Fruit fly (Drosophila melanogaster) whole organism, embryonic: Measurements from ENCODE around the gene CG31793.

Experiments used
- Bteb2 ChIP-seq: fragments of 200-800 bp; sonication (Bioruptor generic); optimal IDR thresholded peaks from 2 replicates; lab custom pipeline; 2016; ENCODE audit warnings: missing biosample characterization, missing genetic modification characterization
- CG10267 ChIP-seq: fragments of 200-800 bp; sonication (Bioruptor generic); optimal IDR thresholded peaks from 2 replicates; lab custom pipeline; 2018; ENCODE audit warnings: missing biosample characterization, mild to moderate bottlenecking, missing genetic modification characterization, moderate library complexity
- CG11085 ChIP-seq: fragments of 200-800 bp; sonication (Bioruptor generic); IDR thresholded peaks from 2 replicates; pipeline ENCODE4 v1.3.6; 2022; ENCODE audit warnings: missing biosample characterization, missing genetic modification characterization
- CG11247 ChIP-seq: fragments of 200-800 bp; sonication (Bioruptor generic); IDR thresholded peaks from 2 replicates; pipeline ENCODE4 v1.3.6; 2022; ENCODE audit warnings: missing biosample characterization, missing genetic modification characterization
- CG11456 ChIP-seq: fragments of 200-800 bp; sonication (Bioruptor generic); IDR thresholded peaks from 3 replicates; pipeline ENCODE4 v1.3.6; 2022; ENCODE audit warnings: missing biosample characterization, missing genetic modification characterization
- CG11695 ChIP-seq: fragments of 200-800 bp; sonication (Bioruptor generic); IDR thresholded peaks from 3 replicates; pipeline ENCODE4 v1.3.6; 2022; ENCODE audit warnings: missing biosample characterization, missing genetic modification characterization
- CG11696 ChIP-seq: fragments of 200-800 bp; sonication (Bioruptor generic); IDR thresholded peaks from 2 replicates; pipeline ENCODE4 v1.3.6; 2022; ENCODE audit warnings: missing biosample characterization, missing genetic modification characterization
- CG12744 ChIP-seq: fragments of 200-800 bp; sonication (Bioruptor generic); optimal IDR thresholded peaks from 2 replicates; lab custom pipeline; 2016; ENCODE audit warnings: missing biosample characterization, missing genetic modification characterization
- CG13894 ChIP-seq: fragments of 200-800 bp; sonication (Bioruptor generic); optimal IDR thresholded peaks from 3 replicates; lab custom pipeline; 2018; ENCODE audit warnings: missing biosample characterization, mild to moderate bottlenecking, missing genetic modification characterization, moderate library complexity
- CG1647 ChIP-seq: fragments of 200-800 bp; sonication (Bioruptor generic); optimal IDR thresholded peaks from 3 replicates; lab custom pipeline; 2016; ENCODE audit warnings: missing biosample characterization, missing genetic modification characterization
- CG2116 ChIP-seq: fragments of 200-800 bp; sonication (Bioruptor generic); optimal IDR thresholded peaks from 3 replicates; lab custom pipeline; 2018; ENCODE audit warnings: missing biosample characterization, mild to moderate bottlenecking, missing genetic modification characterization
- CG2678 ChIP-seq: fragments of 200-800 bp; sonication (Bioruptor generic); optimal IDR thresholded peaks from 3 replicates; lab custom pipeline; 2019; ENCODE audit warnings: missing biosample characterization, mild to moderate bottlenecking, missing genetic modification characterization, moderate library complexity
- CG2712 ChIP-seq: fragments of 200-800 bp; optimal IDR thresholded peaks from 3 replicates; lab custom pipeline; 2019; ENCODE audit warnings: missing biosample characterization, mild to moderate bottlenecking, missing genetic modification characterization, moderate library complexity
- CG30403 ChIP-seq: fragments of 200-800 bp; sonication (Bioruptor generic); optimal IDR thresholded peaks from 3 replicates; lab custom pipeline; 2016; ENCODE audit warnings: missing biosample characterization, missing genetic modification characterization
- CG7372 ChIP-seq: fragments of 200-800 bp; sonication (Bioruptor generic); IDR thresholded peaks from 2 replicates; pipeline ENCODE4 v1.3.6; 2022; ENCODE audit warnings: missing biosample characterization, missing genetic modification characterization
- CG7745 ChIP-seq: fragments of 200-800 bp; sonication (Bioruptor generic); optimal IDR thresholded peaks from 2 replicates; lab custom pipeline; 2018; ENCODE audit warnings: missing biosample characterization, mild to moderate bottlenecking, missing genetic modification characterization, moderate library complexity
- CG8924 ChIP-seq: fragments of 200-800 bp; optimal IDR thresholded peaks from 3 replicates; lab custom pipeline; 2019; ENCODE audit warnings: missing biosample characterization, mild to moderate bottlenecking, missing genetic modification characterization, moderate library complexity
- Chrac-16 ChIP-seq: fragments of 200-800 bp; sonication (Bioruptor generic); optimal IDR thresholded peaks from 3 replicates; lab custom pipeline; 2016; ENCODE audit warnings: missing biosample characterization, missing genetic modification characterization
- CoRest ChIP-seq: fragments of 200-800 bp; sonication (Bioruptor generic); optimal IDR thresholded peaks from 3 replicates; lab custom pipeline; 2018; ENCODE audit warnings: missing biosample characterization, mild to moderate bottlenecking, missing genetic modification characterization, moderate library complexity
- Dbx ChIP-seq: fragments of 200-800 bp; sonication (Bioruptor generic); IDR thresholded peaks from 3 replicates; pipeline ENCODE4 v1.3.6; 2022; ENCODE audit warnings: missing biosample characterization, missing genetic modification characterization
- Dip2 ChIP-seq: fragments of 200-800 bp; sonication (Bioruptor generic); IDR thresholded peaks from 2 replicates; pipeline ENCODE4 v1.3.6; 2022; ENCODE audit warnings: missing biosample characterization, missing genetic modification characterization
- GATAe ChIP-seq: fragments of 200-800 bp; sonication (Bioruptor generic); conservative IDR thresholded peaks from 2 replicates; pipeline ENCODE4 v1.3.6; 2022; ENCODE audit warnings: missing biosample characterization, missing genetic modification characterization
- MESR4 ChIP-seq: fragments of 200-800 bp; sonication (Bioruptor generic); optimal IDR thresholded peaks from 2 replicates; lab custom pipeline; 2018; ENCODE audit warnings: missing biosample characterization, mild to moderate bottlenecking, missing genetic modification characterization, moderate library complexity
- Nf-YB ChIP-seq: fragments of 200-800 bp; sonication (Bioruptor generic); optimal IDR thresholded peaks from 3 replicates; lab custom pipeline; 2019; ENCODE audit warnings: missing biosample characterization, mild to moderate bottlenecking, missing genetic modification characterization, moderate library complexity
- Optix ChIP-seq: fragments of 200-800 bp; sonication (Bioruptor generic); IDR thresholded peaks from 3 replicates; pipeline ENCODE4 v1.3.6; 2022; ENCODE audit warnings: missing biosample characterization, missing genetic modification characterization
- Rx ChIP-seq: fragments of 200-800 bp; sonication (Bioruptor generic); IDR thresholded peaks from 2 replicates; pipeline ENCODE4 v1.3.6; 2022; ENCODE audit warnings: missing biosample characterization, missing genetic modification characterization
- Sox100B ChIP-seq: fragments of 200-800 bp; sonication (Bioruptor generic); optimal IDR thresholded peaks from 3 replicates; lab custom pipeline; 2018; ENCODE audit warnings: missing biosample characterization, mild to moderate bottlenecking, missing genetic modification characterization
- Sry-β ChIP-seq: fragments of 200-800 bp; sonication (Bioruptor generic); optimal IDR thresholded peaks from 2 replicates; lab custom pipeline; 2018; ENCODE audit warnings: missing biosample characterization, mild to moderate bottlenecking, missing genetic modification characterization, moderate library complexity
- amos ChIP-seq: fragments of 200-800 bp; sonication (Bioruptor generic); IDR thresholded peaks from 2 replicates; pipeline ENCODE4 v1.3.6; 2022; ENCODE audit warnings: missing biosample characterization, missing genetic modification characterization; ENCODE audit not compliant: partially characterized antibody
- br ChIP-seq: fragments of >200 bp; optimal IDR thresholded peaks from 2 replicates; lab custom pipeline; 2017
- dimm ChIP-seq: fragments of 200-800 bp; sonication (Bioruptor generic); IDR thresholded peaks from 2 replicates; pipeline ENCODE4 v1.3.6; 2022; ENCODE audit warnings: missing biosample characterization, missing genetic modification characterization
- ewg ChIP-seq: fragments of 200-800 bp; sonication (Bioruptor generic); optimal IDR thresholded peaks from 3 replicates; lab custom pipeline; 2017; ENCODE audit warnings: mild to moderate bottlenecking, missing biosample characterization, missing genetic modification reagents, missing genetic modification characterization
- gcm ChIP-seq: fragments of 200-800 bp; sonication (Bioruptor generic); optimal IDR thresholded peaks from 2 replicates; lab custom pipeline; 2019; ENCODE audit warnings: missing biosample characterization, mild to moderate bottlenecking, missing genetic modification characterization, moderate library complexity
- grau ChIP-seq: fragments of 200-800 bp; optimal IDR thresholded peaks from 3 replicates; lab custom pipeline; 2019; ENCODE audit warnings: missing biosample characterization, mild to moderate bottlenecking, missing genetic modification characterization, moderate library complexity
- grn ChIP-seq: fragments of 200-800 bp; sonication (Bioruptor generic); optimal IDR thresholded peaks from 3 replicates; lab custom pipeline; 2017; ENCODE audit warnings: missing biosample characterization, missing genetic modification characterization
- her ChIP-seq: fragments of 200-800 bp; sonication (Bioruptor generic); optimal IDR thresholded peaks from 2 replicates; lab custom pipeline; 2016; ENCODE audit warnings: missing biosample characterization, missing genetic modification characterization
- ind ChIP-seq: fragments of 200-800 bp; sonication (Bioruptor generic); optimal IDR thresholded peaks from 3 replicates; lab custom pipeline; 2016; ENCODE audit warnings: missing biosample characterization, missing genetic modification characterization
- kni ChIP-seq: fragments of 200-800 bp; sonication (Bioruptor generic); optimal IDR thresholded peaks from 3 replicates; lab custom pipeline; 2017; ENCODE audit warnings: mild to moderate bottlenecking, missing biosample characterization, missing genetic modification reagents, missing genetic modification characterization
- lbe ChIP-seq: fragments of 200-800 bp; sonication (Bioruptor generic); optimal IDR thresholded peaks from 2 replicates; lab custom pipeline; 2016; ENCODE audit warnings: missing biosample characterization, mild to moderate bottlenecking, missing genetic modification characterization
- luna ChIP-seq: fragments of 200-800 bp; sonication (Bioruptor generic); optimal IDR thresholded peaks from 2 replicates; lab custom pipeline; 2016; ENCODE audit warnings: missing biosample characterization, missing genetic modification characterization
- oc ChIP-seq: fragments of 200-800 bp; sonication (Bioruptor generic); optimal IDR thresholded peaks from 2 replicates; lab custom pipeline; 2018; ENCODE audit warnings: missing biosample characterization, mild to moderate bottlenecking, missing genetic modification characterization, moderate library complexity
- sna ChIP-seq: fragments of 200-800 bp; sonication (Bioruptor generic); IDR thresholded peaks from 2 replicates; pipeline ENCODE4 v1.3.6; 2022; ENCODE audit warnings: missing biosample characterization, missing genetic modification characterization; ENCODE audit not compliant: partially characterized antibody
- so ChIP-seq: fragments of 200-800 bp; sonication (Bioruptor generic); IDR thresholded peaks from 3 replicates; pipeline ENCODE4 v1.3.6; 2022; ENCODE audit warnings: missing biosample characterization, missing genetic modification characterization
- sr ChIP-seq: fragments of 200-800 bp; sonication (Bioruptor generic); IDR thresholded peaks from 3 replicates; pipeline ENCODE4 v1.3.6; 2022; ENCODE audit warnings: missing biosample characterization, missing genetic modification characterization
- sug ChIP-seq: fragments of 200-800 bp; optimal IDR thresholded peaks from 2 replicates; lab custom pipeline; 2019; ENCODE audit warnings: missing biosample characterization, mild to moderate bottlenecking, missing genetic modification characterization, moderate library complexity
- trh ChIP-seq: fragments of 200-800 bp; sonication (Bioruptor generic); optimal IDR thresholded peaks from 2 replicates; lab custom pipeline; 2016; ENCODE audit warnings: missing biosample characterization, missing genetic modification characterization
- unc-4 ChIP-seq: fragments of 200-800 bp; sonication (Bioruptor generic); IDR thresholded peaks from 2 replicates; pipeline ENCODE4 v1.3.6; 2022; ENCODE audit warnings: missing biosample characterization, missing genetic modification characterization; ENCODE audit not compliant: partially characterized antibody
- unpg ChIP-seq: fragments of 200-800 bp; sonication (Bioruptor generic); optimal IDR thresholded peaks from 3 replicates; lab custom pipeline; 2018; ENCODE audit warnings: missing biosample characterization, mild to moderate bottlenecking, missing genetic modification characterization, moderate library complexity
- wek ChIP-seq: fragments of 200-800 bp; sonication (Bioruptor generic); optimal IDR thresholded peaks from 3 replicates; lab custom pipeline; 2018; ENCODE audit warnings: missing biosample characterization, mild to moderate bottlenecking, missing genetic modification characterization, moderate library complexity
- wor ChIP-seq: fragments of 200-800 bp; sonication (Bioruptor generic); IDR thresholded peaks from 2 replicates; pipeline ENCODE4 v1.3.6; 2022; ENCODE audit warnings: missing biosample characterization, missing genetic modification characterization

Gene CG31793

dm6 chr2L:18968370-18969105, 34.6 kb upstream of the CG31793 start, which contains the start of the genes Nak and Tango6 (continued):
- TF ChIP-seq grau (tag; lab: Kevin White, UChicago): peak; percentile 51
- peak; percentile 76 for TF ChIP-seq CG10267
- TF ChIP-seq oc (tag; lab: Kevin White, UChicago): no peak
- no peak for TF ChIP-seq CG13894 (tag; lab: Kevin White, UChicago)
- peak; percentile 46 for TF ChIP-seq sug (tag; lab: Kevin White, UChicago)
- TF ChIP-seq Rx (GFP tag; lab: Robert Waterston, UW): no peak
- TF ChIP-seq CG7745: no peak
- no peak for TF ChIP-seq CG12744 (GFP tag; lab: Kevin White, UChicago)
- TF ChIP-seq dimm (GFP tag; lab: Robert Waterston, UW): no peak
- TF ChIP-seq Bteb2 (GFP tag; lab: Kevin White, UChicago): peak; percentile 31
- peak; percentile 98 for TF ChIP-seq sna
- peak; percentile 44 for TF ChIP-seq CG8924 (tag; lab: Kevin White, UChicago)
- peak; percentile 65 for TF ChIP-seq CoRest (tag; lab: Kevin White, UChicago)
- no peak for TF ChIP-seq kni (GFP tag; lab: Kevin White, UChicago)
- peak; percentile 63 for TF ChIP-seq CG2712
- peak; percentile 28 for TF ChIP-seq CG2678 (tag; lab: Kevin White, UChicago)
- no peak for TF ChIP-seq CG11695 (GFP tag; lab: Robert Waterston, UW)
- peak; percentile 13 for TF ChIP-seq Sox100B (GFP tag; lab: Kevin White, UChicago)
- TF ChIP-seq unc-4 (GFP tag; lab: Robert Waterston, UW): peak; percentile 96
- TF ChIP-seq trh (GFP tag; lab: Kevin White, UChicago): no peak
- peak; percentile 85 for TF ChIP-seq amos
- TF ChIP-seq Dbx: peak; percentile 25; the same call in 1 of the 3 replicates
- peak; percentile 35 for TF ChIP-seq lbe (GFP tag; lab: Kevin White, UChicago)
- peak; percentile 14 for TF ChIP-seq Chrac-16
- TF ChIP-seq Nf-YB (GFP tag; lab: Kevin White, UChicago): peak; percentile 16
- TF ChIP-seq br: no peak
- no peak for TF ChIP-seq wek (GFP tag; lab: Kevin White, UChicago)
- peak; percentile 58; the same call in 1 of the 3 replicates for TF ChIP-seq sr
- TF ChIP-seq Dip2 (GFP tag; lab: Robert Waterston, UW): no peak
- peak; percentile 76 for TF ChIP-seq ewg
- no peak for TF ChIP-seq wor (GFP tag; lab: Robert Waterston, UW)
- TF ChIP-seq CG2116 (GFP tag; lab: Kevin White, UChicago): peak; percentile 95
- TF ChIP-seq CG1647 (GFP tag; lab: Kevin White, UChicago): peak; percentile 11
- TF ChIP-seq Sry-β (GFP tag; lab: Kevin White, UChicago): peak; percentile 83
- peak; percentile 86 for TF ChIP-seq CG11696 (GFP tag; lab: Robert Waterston, UW)
- peak; percentile 19 for TF ChIP-seq ind (GFP tag; lab: Kevin White, UChicago)
- peak; percentile 88 for TF ChIP-seq MESR4 (GFP tag; lab: Kevin White, UChicago)
- TF ChIP-seq CG11085: no peak
- TF ChIP-seq CG11247 (GFP tag; lab: Robert Waterston, UW): no peak
- TF ChIP-seq GATAe (GFP tag; lab: Robert Waterston, UW): peak; percentile 50; the same call in 1 of the 2 replicates
- peak; percentile 46 for TF ChIP-seq CG30403 (GFP tag; lab: Kevin White, UChicago)
- TF ChIP-seq unpg (GFP tag; lab: Kevin White, UChicago): peak; percentile 11
- no peak for TF ChIP-seq her
- TF ChIP-seq Optix (GFP tag; lab: Robert Waterston, UW): no peak
- TF ChIP-seq grn (GFP tag; lab: Kevin White, UChicago): peak; percentile 33
- TF ChIP-seq gcm (GFP tag; lab: Kevin White, UChicago): peak; percentile 8
- TF ChIP-seq so: no peak
- TF ChIP-seq CG11456 (GFP tag; lab: Robert Waterston, UW): no peak
- TF ChIP-seq CG7372 (GFP tag; lab: Robert Waterston, UW): no peak
- peak; percentile 9 for TF ChIP-seq luna (GFP tag; lab: Kevin White, UChicago)
